Worm (Caenorhabditis elegans) whole organism, young adult: ENCODE measurements around the gene C23G10.1.

Source experiments
- F57A8.1 ChIP-seq: fragments of 200-800 bp; sonication (Bioruptor generic); optimal IDR thresholded peaks from 2 replicates; lab custom pipeline; 2018; ENCODE audit warnings: mild to moderate bottlenecking, missing genetic modification characterization, moderate library complexity, missing compliant biosample characterization
- ama-1 ChIP-seq, 3 experiments: fragments of 150-350 bp in 1 of 3; sonication (generic microtip) in 2 of 3; optimal IDR thresholded peaks; 2 replicates each; lab custom pipeline; 2014 to 2018; ENCODE audit warnings: missing biosample characterization in 2 of 3, missing genetic modification characterization in 2 of 3, missing genetic modification reagents in 2 of 3
- fkh-3 ChIP-seq: sonication (generic microtip); optimal IDR thresholded peaks from 2 replicates; lab custom pipeline; 2016; ENCODE audit warnings: mild to moderate bottlenecking, missing genetic modification characterization, missing compliant biosample characterization
- him-1 ChIP-seq: sonication (generic microtip); optimal IDR thresholded peaks from 2 replicates; lab custom pipeline; 2016; ENCODE audit warnings: missing genotype, missing genetic modification reagents, missing genetic modification characterization, missing compliant biosample characterization
- hmg-20 ChIP-seq: fragments of 200-800 bp; sonication (Bioruptor generic); IDR thresholded peaks from 2 replicates; pipeline ENCODE4 v1.3.6; 2022; ENCODE audit warnings: missing genetic modification reagents, missing genetic modification characterization, missing compliant biosample characterization
- lsl-1 ChIP-seq: fragments of 200-800 bp; sonication (Bioruptor generic); optimal IDR thresholded peaks from 2 replicates; lab custom pipeline; 2018; ENCODE audit warnings: mild to moderate bottlenecking, missing genetic modification characterization, moderate library complexity, missing compliant biosample characterization
- nfyb-1 ChIP-seq: fragments of 200-800 bp; sonication (Bioruptor generic); IDR thresholded peaks from 2 replicates; pipeline ENCODE4 v1.3.6; 2022; ENCODE audit warnings: missing genetic modification reagents, missing genetic modification characterization, missing compliant biosample characterization
- snpc-4 ChIP-seq, 5 experiments: fragments of 150-350 bp in 1 of 5; sonication (generic microtip) in 4 of 5; optimal IDR thresholded peaks; 2 replicates each; lab custom pipeline; 2014 to 2018; ENCODE audit warnings: missing genetic modification characterization in 5 of 5, missing biosample characterization in 3 of 5, antibody characterized with exemption in 2 of 5, mild to moderate bottlenecking in 2 of 5, missing compliant biosample characterization in 2 of 5, missing genotype in 2 of 5, moderate library complexity in 2 of 5, missing genetic modification reagents in 1 of 5
- unc-62 ChIP-seq: fragments of 150-350 bp; optimal IDR thresholded peaks from 2 replicates; lab custom pipeline; 2014; ENCODE audit warnings: missing biosample characterization, missing genetic modification reagents, missing genetic modification characterization
- ztf-28 ChIP-seq: fragments of 200-800 bp; sonication (Bioruptor generic); IDR thresholded peaks from 2 replicates; pipeline ENCODE4 v1.3.6; 2022; ENCODE audit warnings: missing genetic modification reagents, missing genetic modification characterization, missing compliant biosample characterization

DNA sequence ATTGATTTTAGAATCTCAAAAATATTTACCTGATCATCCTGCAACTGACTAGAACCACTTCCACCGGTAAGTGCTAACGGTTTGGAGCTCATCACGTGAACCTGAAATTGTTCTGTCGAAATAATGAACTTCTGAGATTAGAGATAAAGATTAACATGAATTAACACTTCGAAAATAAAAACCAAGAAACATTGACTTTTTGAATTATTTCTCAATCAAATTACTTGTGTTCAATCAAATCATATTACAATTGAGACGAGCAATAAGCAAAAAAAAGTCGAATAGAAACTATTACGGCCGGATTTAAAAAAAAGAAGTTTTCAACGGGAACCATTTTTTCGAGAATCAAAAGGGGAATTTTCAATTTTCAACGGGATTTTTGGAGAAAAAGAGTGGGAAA lies 36.6 kb downstream of the C23G10.1 start, which contains the start of gene bcas-2:
- TF ChIP-seq lsl-1 (GFP tag; lab: Kevin White, UChicago) (no peak), hmg-20 (GFP tag; lab: Robert Waterston, UW) (no peak), F57A8.1 (GFP tag; lab: Kevin White, UChicago) (no peak), ama-1 (optimal IDR thresholded peaks at IDR 0.05; lab: Kevin White, UChicago) (no peak), ama-1 (GFP tag; optimal IDR thresholded peaks at IDR 0.05; lab: Kevin White, UChicago) (no peak), snpc-4 (GFP tag; optimal IDR thresholded peaks at IDR 0.05; lab: Kevin White, UChicago) (no peak), snpc-4 (tag; optimal IDR thresholded peaks at IDR 0.05; lab: Kevin White, UChicago) (no peak), fkh-3 (tag; lab: Kevin White, UChicago) (no peak), ztf-28 (GFP tag; lab: Robert Waterston, UW) (no peak), him-1 (tag; lab: Kevin White, UChicago) (no peak), nfyb-1 (GFP tag; lab: Robert Waterston, UW) (no peak), unc-62 (GFP tag; lab: Kevin White, UChicago) (no peak)
